Worm (Caenorhabditis elegans) whole organism, L2 larva: ENCODE measurements around the gene F44E5.5.

ENCODE experiments used
- R02D3.7 ChIP-seq: fragments of 150-350 bp; optimal IDR thresholded peaks from 2 replicates; lab custom pipeline; 2014; ENCODE audit warnings: missing biosample characterization, missing genetic modification characterization
- Y55F3AM.14 ChIP-seq: fragments of 200-800 bp; sonication (Bioruptor generic); optimal IDR thresholded peaks from 2 replicates; lab custom pipeline; 2018; ENCODE audit warnings: mild to moderate bottlenecking, missing genetic modification characterization, missing compliant biosample characterization
- ZK546.5 ChIP-seq: sonication (generic microtip); optimal IDR thresholded peaks from 2 replicates; lab custom pipeline; 2017; ENCODE audit warnings: missing biosample characterization, missing genetic modification characterization
- ama-1 ChIP-seq: fragments of 150-350 bp; optimal IDR thresholded peaks from 2 replicates; lab custom pipeline; 2018; ENCODE audit warnings: inconsistent platforms
- ceh-82 ChIP-seq: fragments of 150-350 bp; optimal IDR thresholded peaks from 2 replicates; lab custom pipeline; 2014; ENCODE audit warnings: missing biosample characterization, missing genetic modification characterization
- lin-39 ChIP-seq: fragments of 150-350 bp; optimal IDR thresholded peaks from 2 replicates; lab custom pipeline; 2014; ENCODE audit warnings: missing biosample characterization, missing genetic modification reagents, missing genetic modification characterization
- nhr-10 ChIP-seq: sonication (generic microtip); optimal IDR thresholded peaks from 2 replicates; lab custom pipeline; 2017; ENCODE audit warnings: missing biosample characterization, missing genetic modification characterization
- nhr-12 ChIP-seq: fragments of 150-350 bp; optimal IDR thresholded peaks from 2 replicates; lab custom pipeline; 2014; ENCODE audit warnings: missing biosample characterization, missing genetic modification characterization
- nhr-21 ChIP-seq: fragments of 150-350 bp; optimal IDR thresholded peaks from 2 replicates; lab custom pipeline; 2014; ENCODE audit warnings: missing biosample characterization, missing genetic modification characterization
- sem-4 ChIP-seq: fragments of 150-350 bp; optimal IDR thresholded peaks from 2 replicates; lab custom pipeline; 2014; ENCODE audit warnings: missing biosample characterization, missing genetic modification reagents, missing genetic modification characterization
- skn-1 ChIP-seq: sonication (generic microtip); optimal IDR thresholded peaks from 2 replicates; lab custom pipeline; 2017; ENCODE audit warnings: missing biosample characterization, missing genetic modification characterization
- snpc-4 ChIP-seq: fragments of 150-350 bp; optimal IDR thresholded peaks from 2 replicates; lab custom pipeline; 2014; ENCODE audit warnings: missing biosample characterization, missing genetic modification characterization
- ztf-11 ChIP-seq: sonication (generic microtip); optimal IDR thresholded peaks from 2 replicates; lab custom pipeline; 2017; ENCODE audit warnings: missing biosample characterization, missing genetic modification characterization
- ztf-4 ChIP-seq: fragments of 150-350 bp; optimal IDR thresholded peaks from 2 replicates; lab custom pipeline; 2014; ENCODE audit warnings: missing biosample characterization, missing genetic modification characterization

DNA sequence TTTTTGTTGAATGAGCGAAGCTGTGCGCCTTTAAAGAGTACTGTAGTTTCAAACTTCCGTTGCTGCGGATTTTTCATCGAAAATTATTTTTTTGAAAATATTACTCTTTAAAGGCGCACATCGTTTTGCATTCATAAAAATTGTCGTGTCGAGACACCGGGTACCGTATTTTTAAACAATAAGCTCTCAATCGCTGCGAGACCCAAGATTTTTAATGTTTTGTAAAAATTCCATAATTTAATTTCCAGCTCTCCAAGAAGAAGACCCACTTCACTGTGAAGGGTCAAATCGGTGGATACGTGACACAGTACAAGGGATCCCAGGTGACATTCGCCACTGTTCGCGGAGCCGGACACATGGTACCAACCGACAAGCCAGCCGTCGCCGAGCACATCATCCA, 17.1 kb upstream of the F44E5.5 start:
- TF ChIP-seq skn-1 (tag; lab: Kevin White, UChicago) (no peak), snpc-4 (tag; lab: Kevin White, UChicago) (no peak), ZK546.5 (tag; lab: Kevin White, UChicago) (no peak), lin-39 (tag; lab: Kevin White, UChicago) (no peak), Y55F3AM.14 (no peak), nhr-12 (tag; lab: Kevin White, UChicago) (no peak), ceh-82 (tag; lab: Kevin White, UChicago) (no peak), R02D3.7 (tag; lab: Kevin White, UChicago) (no peak), nhr-21 (tag; lab: Kevin White, UChicago) (no peak), ztf-4 (tag; lab: Kevin White, UChicago) (no peak), sem-4 (tag; lab: Kevin White, UChicago) (no peak), ama-1 (lab: Kevin White, UChicago) (no peak), ztf-11 (no peak), nhr-10 (no peak)
